Fruit fly (Drosophila melanogaster) whole organism, adult: ENCODE results near the gene Sod1.

Experiments used
- CG11617 ChIP-seq: fragments of 200-800 bp; sonication (Bioruptor generic); optimal IDR thresholded peaks from 2 replicates; lab custom pipeline; 2017; ENCODE audit warnings: mild to moderate bottlenecking, missing biosample characterization, missing genetic modification reagents, missing genetic modification characterization
- CG14711 ChIP-seq: fragments of 200-800 bp; sonication (Bioruptor generic); optimal IDR thresholded peaks from 2 replicates; lab custom pipeline; 2018; ENCODE audit warnings: missing biosample characterization, mild to moderate bottlenecking, missing genetic modification characterization, moderate library complexity
- CG1620 ChIP-seq: fragments of 200-800 bp; sonication (Bioruptor generic); optimal IDR thresholded peaks from 2 replicates; lab custom pipeline; 2016; ENCODE audit warnings: missing biosample characterization, missing genetic modification characterization
- CG33017 ChIP-seq: fragments of 200-800 bp; sonication (Bioruptor generic); optimal IDR thresholded peaks from 2 replicates; lab custom pipeline; 2018; ENCODE audit warnings: missing biosample characterization, mild to moderate bottlenecking, missing genetic modification characterization, moderate library complexity
- CG5204 ChIP-seq: fragments of 200-800 bp; sonication (Bioruptor generic); optimal IDR thresholded peaks from 2 replicates; lab custom pipeline; 2016; ENCODE audit warnings: missing biosample characterization, missing genetic modification characterization
- CG7101 ChIP-seq: fragments of 200-800 bp; sonication (Bioruptor generic); optimal IDR thresholded peaks from 2 replicates; lab custom pipeline; 2018; ENCODE audit warnings: missing biosample characterization, mild to moderate bottlenecking, missing genetic modification characterization, moderate library complexity
- Hr96 ChIP-seq: fragments of 200-800 bp; sonication (Bioruptor generic); optimal IDR thresholded peaks from 2 replicates; lab custom pipeline; 2016; ENCODE audit warnings: missing biosample characterization, missing genetic modification characterization
- bab1 ChIP-seq: fragments of 200-800 bp; sonication (Bioruptor generic); optimal IDR thresholded peaks from 3 replicates; lab custom pipeline; 2019; ENCODE audit warnings: missing biosample characterization, mild to moderate bottlenecking, missing genetic modification characterization, moderate library complexity
- cnc ChIP-seq, 2 experiments: fragments of >200 bp; optimal IDR thresholded peaks; 2 replicates each; lab custom pipeline; 2017
- kay ChIP-seq: fragments of 200-800 bp; sonication (Bioruptor generic); peaks from one replicate; lab custom pipeline; 2016; ENCODE audit warnings: missing biosample characterization, missing genetic modification characterization, borderline replicate concordance
- ovo ChIP-seq: fragments of 200-800 bp; sonication (Bioruptor generic); optimal IDR thresholded peaks from 2 replicates; lab custom pipeline; 2016; ENCODE audit warnings: missing biosample characterization, missing genetic modification characterization
- pad ChIP-seq: fragments of 200-800 bp; sonication (Bioruptor generic); optimal IDR thresholded peaks from 3 replicates; lab custom pipeline; 2017; ENCODE audit warnings: missing biosample characterization, missing genetic modification characterization, mild to moderate bottlenecking, moderate library complexity, missing genetic modification reagents
- tj ChIP-seq: fragments of 200-800 bp; sonication (Bioruptor generic); optimal IDR thresholded peaks from 3 replicates; lab custom pipeline; 2017; ENCODE audit warnings: missing biosample characterization, mild to moderate bottlenecking, missing genetic modification characterization, moderate library complexity

DNA sequence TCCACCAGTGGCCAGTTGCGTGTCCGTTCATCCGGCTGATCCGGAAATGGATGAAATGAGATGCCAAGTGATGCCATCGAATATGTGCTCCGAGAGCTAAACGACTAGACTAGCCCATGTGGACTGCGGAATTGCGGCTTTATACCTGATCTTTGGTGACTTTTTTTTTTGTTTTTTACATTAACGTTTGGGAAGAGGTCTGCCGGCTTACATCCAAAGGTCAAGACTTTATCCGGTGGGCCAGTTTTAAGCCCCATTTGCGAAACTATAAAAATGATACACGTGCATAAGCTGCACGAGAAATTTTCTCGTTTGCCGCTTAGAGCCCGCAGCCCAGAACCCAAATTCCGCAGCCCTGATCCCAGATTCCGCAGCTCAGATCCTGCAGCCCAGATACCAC is 10.6 kb downstream of the Sod1 start, which contains the start of gene Elo68alpha:
- no peak for TF ChIP-seq Hr96 (GFP tag; lab: Kevin White, UChicago)
- TF ChIP-seq CG7101 (tag; lab: Kevin White, UChicago), result no peak
- no peak for TF ChIP-seq bab1 (GFP tag; lab: Kevin White, UChicago)
- TF ChIP-seq CG14711 (tag; lab: Kevin White, UChicago), result no peak
- no peak for TF ChIP-seq ovo
- TF ChIP-seq CG5204, result no peak
- TF ChIP-seq CG1620 (GFP tag; lab: Kevin White, UChicago), result no peak
- no peak for TF ChIP-seq kay (GFP tag; lab: Kevin White, UChicago)
- TF ChIP-seq tj, result no peak
- TF ChIP-seq pad, result no peak
- no peak for TF ChIP-seq CG33017 (tag; lab: Kevin White, UChicago)
- TF ChIP-seq cnc (optimal IDR thresholded peaks at IDR 0.05; lab: Kevin White, UChicago), result no peak
- no peak for TF ChIP-seq CG11617 (GFP tag; lab: Kevin White, UChicago)
